Fruit fly (Drosophila melanogaster) whole organism, pupa: ENCODE results near the gene sty.

Source experiments
- CG10348 ChIP-seq: fragments of 200-800 bp; sonication (Bioruptor generic); IDR thresholded peaks from 2 replicates; pipeline ENCODE4 v1.3.6; 2022; ENCODE audit warnings: missing biosample characterization, missing genetic modification characterization
- CG12605 ChIP-seq: fragments of 200-800 bp; sonication (Bioruptor generic); IDR thresholded peaks from 2 replicates; pipeline ENCODE4 v1.3.6; 2022; ENCODE audit warnings: missing biosample characterization, missing genetic modification characterization
- CG13204 ChIP-seq: fragments of 200-800 bp; sonication (Bioruptor generic); optimal IDR thresholded peaks from 2 replicates; lab custom pipeline; 2018; ENCODE audit warnings: missing biosample characterization, mild to moderate bottlenecking, missing genetic modification characterization, moderate library complexity
- CG14655 ChIP-seq: fragments of 200-800 bp; sonication (Bioruptor generic); optimal IDR thresholded peaks from 3 replicates; lab custom pipeline; 2017; ENCODE audit warnings: mild to moderate bottlenecking, missing biosample characterization, missing genetic modification reagents, missing genetic modification characterization
- CG15710 ChIP-seq: fragments of 200-800 bp; sonication (Bioruptor generic); optimal IDR thresholded peaks from 2 replicates; lab custom pipeline; 2018; ENCODE audit warnings: missing biosample characterization, mild to moderate bottlenecking, missing genetic modification characterization, moderate library complexity
- CG17806 ChIP-seq: fragments of 200-800 bp; sonication (Bioruptor generic); optimal IDR thresholded peaks from 2 replicates; lab custom pipeline; 2018; ENCODE audit warnings: missing biosample characterization, mild to moderate bottlenecking, missing genetic modification characterization, moderate library complexity
- CG32121 ChIP-seq: fragments of 200-800 bp; sonication (Bioruptor generic); IDR thresholded peaks from 2 replicates; pipeline ENCODE4 v1.3.6; 2022; ENCODE audit warnings: missing biosample characterization, missing genetic modification characterization
- CG34367 ChIP-seq: fragments of 200-800 bp; sonication (Bioruptor generic); optimal IDR thresholded peaks from 2 replicates; lab custom pipeline; 2018; ENCODE audit warnings: missing biosample characterization, mild to moderate bottlenecking, missing genetic modification characterization
- CG4496 ChIP-seq: fragments of 200-800 bp; sonication (Bioruptor generic); IDR thresholded peaks from 3 replicates; pipeline ENCODE4 v1.3.6; 2022; ENCODE audit warnings: missing biosample characterization, missing genetic modification characterization
- CG8159 ChIP-seq: fragments of 200-800 bp; sonication (Bioruptor generic); optimal IDR thresholded peaks from 3 replicates; lab custom pipeline; 2018; ENCODE audit warnings: missing biosample characterization, mild to moderate bottlenecking, missing genetic modification characterization, moderate library complexity
- CG8301 ChIP-seq: fragments of 200-800 bp; sonication (Bioruptor generic); optimal IDR thresholded peaks from 2 replicates; lab custom pipeline; 2018; ENCODE audit warnings: missing biosample characterization, mild to moderate bottlenecking, missing genetic modification characterization
- CG9948 ChIP-seq: fragments of 200-800 bp; sonication (Bioruptor generic); optimal IDR thresholded peaks from 2 replicates; lab custom pipeline; 2018; ENCODE audit warnings: missing biosample characterization, mild to moderate bottlenecking, missing genetic modification characterization, moderate library complexity
- D1 ChIP-seq: fragments of 200-800 bp; sonication (Bioruptor generic); optimal IDR thresholded peaks from 2 replicates; lab custom pipeline; 2018; ENCODE audit warnings: missing biosample characterization, mild to moderate bottlenecking, missing genetic modification characterization, moderate library complexity
- EcR ChIP-seq: fragments of 200-800 bp; sonication (Bioruptor generic); optimal IDR thresholded peaks from 3 replicates; lab custom pipeline; 2019; ENCODE audit warnings: missing biosample characterization, missing genetic modification characterization, mild to moderate bottlenecking, moderate library complexity, missing genetic modification reagents
- Ets98B ChIP-seq: fragments of 200-800 bp; sonication (Bioruptor generic); IDR thresholded peaks from 2 replicates; pipeline ENCODE4 v1.3.6; 2022; ENCODE audit warnings: missing biosample characterization, missing genetic modification characterization
- Pif1A ChIP-seq: fragments of 200-800 bp; sonication (Bioruptor generic); optimal IDR thresholded peaks from 3 replicates; lab custom pipeline; 2016; ENCODE audit warnings: missing biosample characterization, missing genetic modification characterization
- Pif1B ChIP-seq: fragments of 200-800 bp; sonication (Bioruptor generic); optimal IDR thresholded peaks from 3 replicates; lab custom pipeline; 2016; ENCODE audit warnings: missing biosample characterization, missing genetic modification characterization
- Snoo ChIP-seq: fragments of 200-800 bp; sonication (Bioruptor generic); optimal IDR thresholded peaks from 3 replicates; lab custom pipeline; 2017; ENCODE audit warnings: missing biosample characterization, mild to moderate bottlenecking, missing genetic modification characterization, inconsistent platforms
- fd96Ca ChIP-seq: fragments of 200-800 bp; sonication (Bioruptor generic); IDR thresholded peaks from 3 replicates; pipeline ENCODE4 v1.3.6; 2022; ENCODE audit warnings: missing biosample characterization, missing genetic modification characterization
- gl ChIP-seq: fragments of 200-800 bp; sonication (Bioruptor generic); optimal IDR thresholded peaks from 2 replicates; lab custom pipeline; 2018; ENCODE audit warnings: missing biosample characterization, mild to moderate bottlenecking, missing genetic modification characterization
- rn ChIP-seq: fragments of 200-800 bp; sonication (Bioruptor generic); IDR thresholded peaks from 2 replicates; pipeline ENCODE4 v1.3.6; 2022; ENCODE audit warnings: missing biosample characterization, missing genetic modification characterization

Gene sty

dm6 chr3L:3418207-3419086 is 6.3 kb downstream of the sty start:
- peak; percentile 99 for TF ChIP-seq Ets98B
- no peak for TF ChIP-seq gl (tag; lab: Kevin White, UChicago)
- TF ChIP-seq rn (GFP tag; lab: Robert Waterston, UW): peak; percentile 95
- peak; percentile 98 for TF ChIP-seq CG14655
- peak; percentile 84 for TF ChIP-seq CG17806
- peak; percentile 99 for TF ChIP-seq CG4496 (GFP tag; lab: Robert Waterston, UW)
- TF ChIP-seq CG8159 (tag; lab: Kevin White, UChicago): peak; percentile 66
- peak; percentile 47 for TF ChIP-seq Snoo (tag; lab: Kevin White, UChicago)
- TF ChIP-seq Pif1B (GFP tag; lab: Kevin White, UChicago): peak; percentile 85
- TF ChIP-seq CG8301 (tag; lab: Kevin White, UChicago): peak; percentile 98
- TF ChIP-seq fd96Ca (GFP tag; lab: Robert Waterston, UW): peak; percentile 98
- TF ChIP-seq CG32121 (GFP tag; lab: Robert Waterston, UW): peak; percentile 99
- peak; percentile 71 for TF ChIP-seq CG15710 (tag; lab: Kevin White, UChicago)
- TF ChIP-seq Pif1A (GFP tag; lab: Kevin White, UChicago): peak; percentile 94
- TF ChIP-seq D1: no peak
- TF ChIP-seq EcR: peak; percentile 71
- TF ChIP-seq CG34367 (tag; lab: Kevin White, UChicago): peak; percentile 68
- TF ChIP-seq CG12605 (GFP tag; lab: Robert Waterston, UW): peak; percentile 97
- peak; percentile 84 for TF ChIP-seq CG9948 (tag; lab: Kevin White, UChicago)
- peak; percentile 89 for TF ChIP-seq CG10348 (GFP tag; lab: Robert Waterston, UW)
- TF ChIP-seq CG13204 (GFP tag; lab: Kevin White, UChicago): peak; percentile 78

- TF ChIP-seq fd96Ca (GFP tag; lab: Robert Waterston, UW) (no peak), CG8159 (tag; lab: Kevin White, UChicago) (peak; percentile 5), CG14655 (no peak), Snoo (tag; lab: Kevin White, UChicago) (no peak), CG4496 (GFP tag; lab: Robert Waterston, UW) (peak; percentile 54; the same call in 1 of the 3 replicates), D1 (peak; percentile 15), CG32121 (GFP tag; lab: Robert Waterston, UW) (0 out of 2 replicates have a peak, but pooled peaks have one; percentile 22), CG12605 (GFP tag; lab: Robert Waterston, UW) (peak; percentile 42; the same call in 1 of the 2 replicates), EcR (no peak), Ets98B (peak; percentile 14; the same call in 1 of the 2 replicates), rn (GFP tag; lab: Robert Waterston, UW) (no peak), Pif1B (GFP tag; lab: Kevin White, UChicago) (no peak), gl (tag; lab: Kevin White, UChicago) (no peak)
Observed at dm6 chr3L:3417759-3418158, 7.0 kb downstream of the sty start.

- TF ChIP-seq Snoo (tag; lab: Kevin White, UChicago) (no peak), EcR (peak; percentile 28), CG8301 (tag; lab: Kevin White, UChicago) (no peak), Ets98B (peak; percentile 41; the same call in 1 of the 2 replicates), Pif1A (GFP tag; lab: Kevin White, UChicago) (no peak), CG15710 (tag; lab: Kevin White, UChicago) (no peak), CG9948 (tag; lab: Kevin White, UChicago) (no peak), CG17806 (no peak), CG34367 (tag; lab: Kevin White, UChicago) (no peak), CG13204 (GFP tag; lab: Kevin White, UChicago) (no peak), Pif1B (GFP tag; lab: Kevin White, UChicago) (no peak), rn (GFP tag; lab: Robert Waterston, UW) (no peak), CG10348 (GFP tag; lab: Robert Waterston, UW) (no peak), CG14655 (peak; percentile 14), CG4496 (GFP tag; lab: Robert Waterston, UW) (peak; percentile 25; the same call in 1 of the 3 replicates), CG12605 (GFP tag; lab: Robert Waterston, UW) (no peak; the same call in 1 of the 2 replicates), gl (tag; lab: Kevin White, UChicago) (no peak), CG8159 (tag; lab: Kevin White, UChicago) (no peak), fd96Ca (GFP tag; lab: Robert Waterston, UW) (no peak; the same call in 2 of the 3 replicates), D1 (no peak), CG32121 (GFP tag; lab: Robert Waterston, UW) (peak; percentile 42; the same call in 1 of the 2 replicates)
Observed at dm6 chr3L:3417120-3417519, 7.6 kb downstream of the sty start.

dm6 chr3L:3415633-3416198 is 9.0 kb downstream of the sty start:
- no peak for TF ChIP-seq CG10348 (GFP tag; lab: Robert Waterston, UW)
- no peak for TF ChIP-seq fd96Ca (GFP tag; lab: Robert Waterston, UW)
- TF ChIP-seq Pif1B (GFP tag; lab: Kevin White, UChicago): no peak
